Worm (Caenorhabditis elegans) whole organism, midembryonic: ENCODE data around the gene srd-65.
A peak's percentile ranks its signal among the peaks of the same experiment; 100 is the strongest.

Experiments
- T22C8.4 ChIP-seq: fragments of 200-800 bp; sonication (Bioruptor generic); IDR thresholded peaks from 2 replicates; pipeline ENCODE4 v1.3.6; 2022; ENCODE audit warnings: missing genetic modification characterization, missing compliant biosample characterization
- cog-1 ChIP-seq: sonication (generic microtip); optimal IDR thresholded peaks from 2 replicates; lab custom pipeline; 2016; ENCODE audit warnings: missing genetic modification characterization, missing compliant biosample characterization
- flt-1 ChIP-seq: fragments of 200-800 bp; sonication (Bioruptor generic); IDR thresholded peaks from 2 replicates; pipeline ENCODE4 v1.3.6; 2022; ENCODE audit warnings: missing genetic modification characterization, missing compliant biosample characterization
- klf-2 ChIP-seq: fragments of 200-800 bp; sonication (Bioruptor generic); conservative IDR thresholded peaks from 2 replicates; pipeline ENCODE4 v1.3.6; 2022; ENCODE audit warnings: missing genetic modification reagents, missing genetic modification characterization, missing compliant biosample characterization
- ref-1 ChIP-seq: fragments of 200-800 bp; sonication (Bioruptor generic); conservative IDR thresholded peaks from 2 replicates; pipeline ENCODE4 v1.3.6; 2022; ENCODE audit warnings: missing genetic modification reagents, missing genetic modification characterization, missing compliant biosample characterization
- tab-1 ChIP-seq: fragments of 200-800 bp; sonication (Bioruptor generic); IDR thresholded peaks from 2 replicates; pipeline ENCODE4 v1.3.6; 2022; ENCODE audit warnings: missing genetic modification characterization, missing compliant biosample characterization
- ztf-23 ChIP-seq: fragments of 200-800 bp; sonication (Bioruptor generic); IDR thresholded peaks from 2 replicates; pipeline ENCODE4 v1.3.6; 2022; ENCODE audit warnings: missing genetic modification reagents, missing genetic modification characterization, missing compliant biosample characterization
- ztf-29 ChIP-seq: fragments of 200-800 bp; sonication (Bioruptor generic); IDR thresholded peaks from 2 replicates; pipeline ENCODE4 v1.3.6; 2022; ENCODE audit warnings: missing genetic modification reagents, missing genetic modification characterization, missing compliant biosample characterization

DNA sequence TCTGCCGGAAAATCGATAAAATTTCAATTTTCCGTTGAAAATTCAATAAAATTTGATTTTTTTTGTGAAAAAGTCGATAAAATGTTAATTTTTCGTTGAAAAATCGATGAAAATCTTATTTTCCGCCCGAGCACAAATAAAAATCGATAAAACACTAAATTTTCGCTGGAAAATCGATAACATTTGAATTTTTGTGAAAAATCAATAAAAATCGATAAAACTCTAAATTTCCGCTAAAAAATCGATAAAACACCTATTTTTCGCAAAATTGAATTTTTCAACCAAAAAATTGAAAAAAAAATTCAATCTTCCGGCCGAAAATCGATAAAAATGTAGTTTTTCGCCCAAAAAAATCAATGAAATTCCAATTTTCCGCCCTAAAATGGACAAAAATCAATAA lies 18.7 kb downstream of the srd-65 start:
- no peak for TF ChIP-seq cog-1 (tag; lab: Kevin White, UChicago)
- no peak for TF ChIP-seq flt-1 (GFP tag; lab: Robert Waterston, UW)
- no peak for TF ChIP-seq ztf-23 (GFP tag; lab: Robert Waterston, UW)
- TF ChIP-seq ztf-29: no peak
- no peak for TF ChIP-seq klf-2
- no peak for TF ChIP-seq ref-1 (GFP tag; lab: Robert Waterston, UW)
- TF ChIP-seq T22C8.4: peak; percentile 66
- no peak for TF ChIP-seq tab-1 (GFP tag; lab: Robert Waterston, UW)
